Worm (Caenorhabditis elegans): ENCODE data around the gene chmp-7.

Gene chmp-7

DNA sequence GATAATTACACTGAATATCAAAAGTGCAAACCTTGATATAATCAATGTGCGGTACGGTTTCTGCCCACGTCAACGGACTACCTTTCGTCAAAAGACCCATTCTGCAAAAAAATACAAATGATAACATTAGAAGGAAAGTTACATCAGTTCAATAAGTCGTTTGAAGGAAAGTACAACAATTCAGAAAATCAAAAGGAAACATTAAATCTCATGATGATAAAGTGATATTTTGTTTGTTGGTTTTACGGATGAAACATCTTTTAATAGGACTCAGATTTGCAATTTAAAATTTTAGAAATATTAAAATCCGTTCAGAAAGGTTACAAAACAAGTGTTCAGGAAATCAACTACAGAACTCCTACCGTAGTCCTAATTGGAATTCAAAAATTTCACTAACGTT lies 16.6 kb upstream of the chmp-7 start, which contains the start of gene gcs-1:
Gene gcs-1 (minus strand): TSS at position 101 of the 400 bp plus-strand sequence.
- TF ChIP-seq ceh-24 (tag; optimal IDR thresholded peaks at IDR 0.05): no peak
- TF ChIP-seq pros-1 (tag; optimal IDR thresholded peaks at IDR 0.05): no peak
- no peak for TF ChIP-seq ceh-22 (tag; optimal IDR thresholded peaks at IDR 0.05)
- no peak for TF ChIP-seq ceh-2 (tag; optimal IDR thresholded peaks at IDR 0.05)
- no peak for TF ChIP-seq hlh-13 (GFP tag; optimal IDR thresholded peaks at IDR 0.05)
- no peak for TF ChIP-seq sox-4 (tag; optimal IDR thresholded peaks at IDR 0.05)
- no peak for TF ChIP-seq lim-6 (tag; optimal IDR thresholded peaks at IDR 0.05)
- TF ChIP-seq nhr-232 (tag; optimal IDR thresholded peaks at IDR 0.05): no peak
- no peak for TF ChIP-seq unc-42 (tag; optimal IDR thresholded peaks at IDR 0.05)
- no peak for TF ChIP-seq ceh-30 (tag; optimal IDR thresholded peaks at IDR 0.05)
- TF ChIP-seq fkh-10 (GFP tag; optimal IDR thresholded peaks at IDR 0.05): no peak

DNA sequence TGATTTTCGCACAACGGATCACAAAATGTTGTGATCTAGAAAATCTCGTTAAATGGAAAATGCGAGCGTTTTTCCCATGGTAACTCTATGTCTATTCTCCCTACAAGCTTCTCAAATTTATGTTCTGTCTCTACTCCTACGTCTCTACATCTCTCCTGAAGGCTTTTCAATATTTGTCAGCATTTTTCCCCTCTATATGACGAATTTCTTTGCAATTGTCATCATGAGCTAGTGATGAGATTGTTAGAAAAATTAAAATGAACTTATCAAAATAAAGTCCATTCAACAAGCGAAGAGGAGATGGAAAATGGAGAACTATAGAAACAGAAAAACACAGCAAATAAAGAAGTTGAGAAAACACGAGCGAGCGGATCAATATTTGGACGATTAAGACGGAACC lies 16.0 kb upstream of the chmp-7 start:
- TF ChIP-seq hlh-8 (tag; optimal IDR thresholded peaks at IDR 0.05) (no peak), ceh-22 (tag; optimal IDR thresholded peaks at IDR 0.05) (no peak), ceh-2 (tag; optimal IDR thresholded peaks at IDR 0.05) (no peak), elt-4 (tag; optimal IDR thresholded peaks at IDR 0.05) (no peak), pros-1 (tag; optimal IDR thresholded peaks at IDR 0.05) (no peak)

DNA sequence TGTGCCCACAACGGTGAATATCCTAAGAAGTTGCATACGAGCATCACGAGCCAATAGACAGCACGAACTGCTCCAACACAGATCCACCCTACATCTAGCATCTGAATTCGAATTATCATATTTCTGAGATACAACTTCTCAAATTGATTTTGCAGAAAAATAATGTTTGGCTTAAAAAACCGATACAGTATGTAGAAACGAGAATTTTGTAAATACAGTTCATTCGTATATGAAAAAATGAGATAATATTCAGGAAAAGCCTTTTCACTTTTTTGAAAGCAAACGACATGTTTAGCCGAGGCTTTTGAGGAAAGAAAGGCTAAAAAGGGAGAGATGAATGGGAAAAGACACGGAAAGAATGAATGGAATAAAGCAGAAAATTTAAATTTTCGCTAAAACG lies 13.5 kb upstream of the chmp-7 start, which contains the start of gene F37B12.3:
Gene F37B12.3 (minus strand): TSS at position 101 of the 400 bp plus-strand sequence.
- TF ChIP-seq dmd-4 (tag; optimal IDR thresholded peaks at IDR 0.05; ENCODE audit: borderline replicate concordance) (no peak), syd-9 (tag; optimal IDR thresholded peaks at IDR 0.05) (no peak), tbx-2 (tag; optimal IDR thresholded peaks at IDR 0.05) (no peak), K02D7.2 (tag; optimal IDR thresholded peaks at IDR 0.05) (no peak), sox-2 (GFP tag; IDR thresholded peaks at IDR 0.05) (no peak), npax-4 (tag; optimal IDR thresholded peaks at IDR 0.05) (no peak), ahr-1 (tag; optimal IDR thresholded peaks at IDR 0.05) (no peak), pag-3 (tag; optimal IDR thresholded peaks at IDR 0.05; ENCODE audit: borderline replicate concordance) (no peak), lin-11 (tag; optimal IDR thresholded peaks at IDR 0.05) (no peak), fkh-10 (GFP tag; optimal IDR thresholded peaks at IDR 0.05) (no peak), nfya-1 (tag; optimal IDR thresholded peaks at IDR 0.05) (no peak), nhr-232 (tag; optimal IDR thresholded peaks at IDR 0.05) (no peak), pax-1 (tag; optimal IDR thresholded peaks at IDR 0.05) (no peak), ceh-22 (tag; optimal IDR thresholded peaks at IDR 0.05) (no peak), fkh-6 (tag; optimal IDR thresholded peaks at IDR 0.05) (no peak)

DNA sequence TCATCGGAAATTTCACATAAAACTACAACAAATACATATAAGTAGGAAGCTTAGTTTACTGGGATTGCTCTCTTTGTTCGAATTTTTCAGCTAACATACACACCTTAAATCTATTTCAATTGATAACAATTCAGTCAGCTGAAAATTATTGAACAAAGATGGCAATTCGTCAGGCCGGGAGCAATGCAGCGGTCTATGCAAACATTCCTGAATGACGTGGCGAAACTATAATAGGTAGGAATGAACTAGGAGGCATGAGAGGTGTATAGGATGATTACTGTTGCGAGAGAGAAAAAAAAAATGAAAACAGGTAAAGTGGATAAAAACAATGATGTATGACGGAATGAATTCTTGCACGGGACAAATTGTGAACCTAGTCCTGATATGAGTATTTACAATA lies 12.7 kb upstream of the chmp-7 start:
- no peak for TF ChIP-seq ceh-9 (tag; optimal IDR thresholded peaks at IDR 0.05)
- no peak for TF ChIP-seq unc-42 (tag; optimal IDR thresholded peaks at IDR 0.05)
- no peak for TF ChIP-seq tbx-7 (tag; optimal IDR thresholded peaks at IDR 0.05)
- TF ChIP-seq ceh-22 (tag; optimal IDR thresholded peaks at IDR 0.05): no peak
- no peak for TF ChIP-seq sox-2 (GFP tag; IDR thresholded peaks at IDR 0.05)
- TF ChIP-seq unc-55 (GFP tag; optimal IDR thresholded peaks at IDR 0.05): no peak
- no peak for TF ChIP-seq hlh-15 (tag; optimal IDR thresholded peaks at IDR 0.05)

DNA sequence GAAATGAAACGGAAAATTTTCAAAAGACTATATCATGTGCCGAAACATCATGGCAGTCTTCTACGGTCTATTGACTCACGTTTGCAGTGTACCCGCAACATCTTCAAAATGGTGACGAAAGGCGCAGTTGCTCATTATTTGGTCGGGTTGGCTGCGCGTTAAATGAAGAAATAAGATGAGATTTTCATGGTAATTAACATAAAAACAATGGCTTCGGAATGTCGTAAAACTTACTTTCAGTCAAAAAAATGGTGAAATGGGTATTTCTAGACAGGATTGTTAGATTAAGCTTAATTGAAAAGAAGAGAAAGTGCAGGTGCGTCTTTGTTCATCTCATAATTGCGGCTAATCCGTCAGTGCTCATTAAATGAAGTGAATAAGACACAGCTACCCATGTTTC lies 1.2 kb upstream of the chmp-7 start, which contains the start of gene T24B8.7:
Gene T24B8.7 (minus strand): TSS at position 101 of the 400 bp plus-strand sequence.
- TF ChIP-seq nfya-1 (tag; optimal IDR thresholded peaks at IDR 0.05): no peak
- no peak for TF ChIP-seq tbx-2 (tag; optimal IDR thresholded peaks at IDR 0.05)
- TF ChIP-seq ceh-45 (GFP tag; IDR thresholded peaks at IDR 0.05): no peak
- TF ChIP-seq dmd-4 (tag; optimal IDR thresholded peaks at IDR 0.05; ENCODE audit: borderline replicate concordance): no peak
- no peak for TF ChIP-seq gmeb-2 (tag; optimal IDR thresholded peaks at IDR 0.05)
- no peak for TF ChIP-seq ceh-22 (tag; optimal IDR thresholded peaks at IDR 0.05)
- TF ChIP-seq pqm-1 (tag; optimal IDR thresholded peaks at IDR 0.05): no peak
- no peak for TF ChIP-seq pag-3 (tag; optimal IDR thresholded peaks at IDR 0.05; ENCODE audit: borderline replicate concordance)
- no peak for TF ChIP-seq ceh-19 (GFP tag; optimal IDR thresholded peaks at IDR 0.05)
- TF ChIP-seq elt-2 (tag; optimal IDR thresholded peaks at IDR 0.05): no peak
- TF ChIP-seq unc-3 (GFP tag; conservative IDR thresholded peaks at IDR 0.05): no peak
- no peak for TF ChIP-seq unc-3 (tag; optimal IDR thresholded peaks at IDR 0.05)
- no peak for TF ChIP-seq dve-1 (tag; optimal IDR thresholded peaks at IDR 0.05)
- TF ChIP-seq unc-42 (tag; optimal IDR thresholded peaks at IDR 0.05): no peak

Measured in whole organism, late embryonic.